Fruit fly (Drosophila melanogaster) whole organism, prepupa: ENCODE data around the gene ND-51.

ENCODE experiments used
- CG6163 ChIP-seq: fragments of 200-800 bp; sonication (Bioruptor generic); IDR thresholded peaks from 3 replicates; pipeline ENCODE4 v1.3.6; 2022; ENCODE audit warnings: missing biosample characterization, missing genetic modification characterization
- CG6792 ChIP-seq: fragments of 200-800 bp; sonication (Bioruptor generic); optimal IDR thresholded peaks from 3 replicates; lab custom pipeline; 2016; ENCODE audit warnings: missing biosample characterization, missing genetic modification characterization
- CG6808 ChIP-seq: fragments of 200-800 bp; sonication (Bioruptor generic); optimal IDR thresholded peaks from 3 replicates; lab custom pipeline; 2017; ENCODE audit warnings: missing biosample characterization, missing genetic modification characterization, mild to moderate bottlenecking, moderate library complexity, missing genetic modification reagents
- CG7368 ChIP-seq: fragments of 200-800 bp; sonication (Bioruptor generic); optimal IDR thresholded peaks from 3 replicates; lab custom pipeline; 2016; ENCODE audit warnings: missing biosample characterization, missing genetic modification characterization
- CG8319 ChIP-seq: fragments of 200-800 bp; sonication (Bioruptor generic); optimal IDR thresholded peaks from 3 replicates; lab custom pipeline; 2016; ENCODE audit warnings: missing biosample characterization, missing genetic modification characterization
- Hr39 ChIP-seq: fragments of 200-800 bp; sonication (Bioruptor generic); optimal IDR thresholded peaks from 2 replicates; lab custom pipeline; 2016; ENCODE audit warnings: missing biosample characterization, missing genetic modification characterization
- OdsH ChIP-seq: fragments of 200-800 bp; sonication (Bioruptor generic); optimal IDR thresholded peaks from 3 replicates; lab custom pipeline; 2016; ENCODE audit warnings: missing biosample characterization, missing genetic modification characterization
- Smox ChIP-seq: fragments of 200-800 bp; sonication (Bioruptor generic); optimal IDR thresholded peaks from 3 replicates; lab custom pipeline; 2016; ENCODE audit warnings: missing biosample characterization, missing genetic modification characterization
- achi ChIP-seq: fragments of 200-800 bp; sonication (Bioruptor generic); optimal IDR thresholded peaks from 3 replicates; lab custom pipeline; 2016; ENCODE audit warnings: missing biosample characterization, missing genetic modification characterization
- esn ChIP-seq: fragments of 200-800 bp; sonication (Bioruptor generic); optimal IDR thresholded peaks from 2 replicates; lab custom pipeline; 2016; ENCODE audit warnings: missing biosample characterization, mild to moderate bottlenecking, missing genetic modification characterization, moderate library complexity
- pdm3 ChIP-seq: fragments of 200-800 bp; sonication (Bioruptor generic); optimal IDR thresholded peaks from 3 replicates; lab custom pipeline; 2016; ENCODE audit warnings: missing biosample characterization, missing genetic modification characterization

Gene ND-51

DNA sequence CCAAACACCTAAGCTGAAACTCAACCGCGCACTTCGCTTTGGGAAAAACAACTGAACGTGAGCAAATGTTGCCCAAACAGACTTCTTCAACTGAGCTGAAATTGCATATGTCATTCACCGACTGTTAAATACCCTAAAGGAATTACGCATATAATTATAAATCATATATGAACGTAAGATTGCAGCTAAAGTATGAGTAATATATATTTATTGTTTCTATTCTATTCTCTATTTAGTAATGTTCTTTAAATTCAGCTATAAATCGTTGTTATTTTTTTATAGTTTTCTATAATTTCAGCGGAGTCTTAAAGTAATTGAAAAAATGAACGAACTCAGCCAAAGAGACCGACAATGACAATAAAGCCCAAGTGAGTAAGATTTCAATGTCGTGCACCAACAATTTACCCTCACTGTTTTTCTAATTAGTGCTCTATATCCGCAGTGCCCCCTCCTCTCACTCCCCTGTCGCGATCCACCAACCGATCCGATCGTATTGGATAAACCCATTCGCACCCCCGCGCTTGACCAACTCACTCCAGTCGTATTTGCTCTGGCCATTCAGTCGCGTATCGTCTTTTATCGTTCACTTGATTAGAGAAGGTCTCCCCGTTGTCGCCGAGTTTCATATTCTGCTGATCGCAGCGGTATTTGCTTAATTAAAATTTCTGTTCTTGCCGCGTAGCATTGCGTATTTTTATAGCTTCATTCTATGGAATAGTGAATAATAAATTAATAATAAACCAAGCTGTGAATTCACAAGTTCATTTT lies 50.1 kb downstream of the ND-51 start, which contains the start of gene CG9098:
Gene CG9098, minus strand, starts transcription at position 36 of the 768 bp plus-strand sequence.
- TF ChIP-seq OdsH, result no peak
- no peak for TF ChIP-seq CG6792 (GFP tag; lab: Kevin White, UChicago)
- no peak for TF ChIP-seq CG7368
- TF ChIP-seq Smox (GFP tag; lab: Kevin White, UChicago), result no peak
- no peak for TF ChIP-seq CG6808 (GFP tag; lab: Kevin White, UChicago)
- no peak for TF ChIP-seq esn (GFP tag; lab: Kevin White, UChicago)
- TF ChIP-seq pdm3 (GFP tag; lab: Kevin White, UChicago), result no peak
- TF ChIP-seq CG8319 (GFP tag; lab: Kevin White, UChicago), result no peak
- no peak for TF ChIP-seq Hr39 (GFP tag; lab: Kevin White, UChicago)
- no peak for TF ChIP-seq achi (GFP tag; lab: Kevin White, UChicago)
- TF ChIP-seq CG6163 (GFP tag; lab: Robert Waterston, UW), result no peak
